Worm (Caenorhabditis elegans): ENCODE results near the gene C50C3.5.

- peak; percentile 45 for TF ChIP-seq him-1 (tag; optimal IDR thresholded peaks at IDR 0.05)
- peak; percentile 92 for TF ChIP-seq W03F9.2 (tag; optimal IDR thresholded peaks at IDR 0.05)
- no peak for TF ChIP-seq dao-5 (tag; optimal IDR thresholded peaks at IDR 0.05)
Observed at ce11 chrIII:8163788-8164423, 15.1 kb upstream of the C50C3.5 start, which contains the start of gene prp-8.

All from whole organism, L4/young adult.